Fruit fly (Drosophila melanogaster) whole organism, embryonic: Measurements from ENCODE around the gene Prosbeta6.
A peak's percentile ranks its signal among the peaks of the same experiment; 100 is the strongest.

ENCODE experiments used
- Adf1 ChIP-seq: fragments of 200-800 bp; sonication (Bioruptor generic); IDR thresholded peaks from 2 replicates; pipeline ENCODE4 v1.3.6; 2022; ENCODE audit warnings: missing biosample characterization, missing genetic modification characterization
- B-H1 ChIP-seq: fragments of 200-800 bp; sonication (Bioruptor generic); IDR thresholded peaks from 3 replicates; pipeline ENCODE4 v1.3.6; 2022; ENCODE audit warnings: missing biosample characterization, missing genetic modification characterization
- CG11456 ChIP-seq: fragments of 200-800 bp; sonication (Bioruptor generic); IDR thresholded peaks from 3 replicates; pipeline ENCODE4 v1.3.6; 2022; ENCODE audit warnings: missing biosample characterization, missing genetic modification characterization
- CG12104 ChIP-seq: fragments of 200-800 bp; sonication (Bioruptor generic); optimal IDR thresholded peaks from 3 replicates; lab custom pipeline; 2016; ENCODE audit warnings: missing biosample characterization, missing genetic modification characterization
- CG12299 ChIP-seq: fragments of 200-800 bp; sonication (Bioruptor generic); optimal IDR thresholded peaks from 2 replicates; lab custom pipeline; 2018; ENCODE audit warnings: missing biosample characterization, mild to moderate bottlenecking, missing genetic modification characterization
- CG12744 ChIP-seq: fragments of 200-800 bp; sonication (Bioruptor generic); optimal IDR thresholded peaks from 2 replicates; lab custom pipeline; 2016; ENCODE audit warnings: missing biosample characterization, missing genetic modification characterization
- CG14441 ChIP-seq: fragments of 200-800 bp; sonication (Bioruptor generic); IDR thresholded peaks from 2 replicates; pipeline ENCODE4 v1.3.6; 2022; ENCODE audit warnings: missing biosample characterization, missing genetic modification characterization
- CG1792 ChIP-seq: fragments of 200-800 bp; sonication (Bioruptor generic); optimal IDR thresholded peaks from 2 replicates; lab custom pipeline; 2016; ENCODE audit warnings: missing biosample characterization, missing genetic modification characterization
- CG1832 ChIP-seq: fragments of 200-800 bp; sonication (Bioruptor generic); optimal IDR thresholded peaks from 2 replicates; lab custom pipeline; 2017; ENCODE audit warnings: missing biosample characterization, mild to moderate bottlenecking, missing genetic modification characterization, inconsistent platforms
- CG18764 ChIP-seq: fragments of 200-800 bp; sonication (Bioruptor generic); optimal IDR thresholded peaks from 3 replicates; lab custom pipeline; 2016; ENCODE audit warnings: missing biosample characterization, missing genetic modification characterization
- CG2889 ChIP-seq: fragments of 200-800 bp; sonication (Bioruptor generic); IDR thresholded peaks from 3 replicates; pipeline ENCODE4 v1.3.6; 2022; ENCODE audit warnings: missing biosample characterization, missing genetic modification characterization
- CG3065 ChIP-seq: fragments of 200-800 bp; sonication (Bioruptor generic); optimal IDR thresholded peaks from 2 replicates; lab custom pipeline; 2016; ENCODE audit warnings: missing biosample characterization, missing genetic modification characterization
- CG3281 ChIP-seq: fragments of 200-800 bp; sonication (Bioruptor generic); optimal IDR thresholded peaks from 3 replicates; lab custom pipeline; 2017; ENCODE audit warnings: missing biosample characterization, mild to moderate bottlenecking, missing genetic modification characterization
- CG5953 ChIP-seq: fragments of 200-800 bp; sonication (Bioruptor generic); IDR thresholded peaks from 2 replicates; pipeline ENCODE4 v1.3.6; 2022; ENCODE audit warnings: missing biosample characterization, missing genetic modification characterization
- CG6272 ChIP-seq: fragments of 200-800 bp; sonication (Bioruptor generic); IDR thresholded peaks from 2 replicates; pipeline ENCODE4 v1.3.6; 2022; ENCODE audit warnings: missing biosample characterization, missing genetic modification characterization
- CG7357 ChIP-seq: fragments of 200-800 bp; sonication (Bioruptor generic); IDR thresholded peaks from 3 replicates; pipeline ENCODE4 v1.3.6; 2022; ENCODE audit warnings: missing biosample characterization, missing genetic modification characterization
- CHES-1-like ChIP-seq: fragments of 200-800 bp; sonication (Bioruptor generic); optimal IDR thresholded peaks from 2 replicates; lab custom pipeline; 2016; ENCODE audit warnings: missing biosample characterization, missing genetic modification characterization
- D ChIP-seq, 2 experiments: fragments of 200-800 bp in 1 of 2; fragments of >200 bp in 1 of 2; sonication (Bioruptor generic) in 1 of 2; optimal IDR thresholded peaks; 2 replicates in 1 of 2; 3 replicates in 1 of 2; lab custom pipeline; 2017; ENCODE audit warnings: mild to moderate bottlenecking in 1 of 2, missing biosample characterization in 1 of 2, missing genetic modification characterization in 1 of 2, missing genetic modification reagents in 1 of 2
- Deaf1 ChIP-seq: fragments of 200-800 bp; optimal IDR thresholded peaks from 3 replicates; lab custom pipeline; 2019; ENCODE audit warnings: missing biosample characterization, mild to moderate bottlenecking, missing genetic modification characterization, moderate library complexity
- HLH4C ChIP-seq: fragments of 200-800 bp; sonication (Bioruptor generic); IDR thresholded peaks from 3 replicates; pipeline ENCODE4 v1.3.6; 2022; ENCODE audit warnings: missing biosample characterization, missing genetic modification characterization; ENCODE audit not compliant: partially characterized antibody
- HLHmδ ChIP-seq: fragments of 200-800 bp; sonication (Bioruptor generic); optimal IDR thresholded peaks from 2 replicates; lab custom pipeline; 2018; ENCODE audit warnings: missing biosample characterization, mild to moderate bottlenecking, missing genetic modification characterization, moderate library complexity
- Hr3 ChIP-seq: fragments of 200-800 bp; sonication (Bioruptor generic); optimal IDR thresholded peaks from 3 replicates; lab custom pipeline; 2016; ENCODE audit warnings: missing biosample characterization, missing genetic modification characterization
- MBD-R2 ChIP-seq: fragments of 200-800 bp; sonication (Bioruptor generic); IDR thresholded peaks from 2 replicates; pipeline ENCODE4 v1.3.6; 2022; ENCODE audit warnings: missing biosample characterization, missing genetic modification characterization
- Poxn ChIP-seq: fragments of 200-800 bp; sonication (Bioruptor generic); IDR thresholded peaks from 2 replicates; pipeline ENCODE4 v1.3.6; 2022; ENCODE audit warnings: missing biosample characterization, missing genetic modification characterization
- Six4 ChIP-seq: fragments of 200-800 bp; sonication (Bioruptor generic); optimal IDR thresholded peaks from 2 replicates; lab custom pipeline; 2016; ENCODE audit warnings: missing biosample characterization, missing genetic modification characterization
- Spps ChIP-seq: fragments of 200-800 bp; sonication (Bioruptor generic); optimal IDR thresholded peaks from 2 replicates; lab custom pipeline; 2018; ENCODE audit warnings: missing biosample characterization, mild to moderate bottlenecking, missing genetic modification characterization
- Xrp1 ChIP-seq: fragments of 200-800 bp; sonication (Bioruptor generic); IDR thresholded peaks from 2 replicates; pipeline ENCODE4 v1.3.6; 2022; ENCODE audit warnings: missing biosample characterization, missing genetic modification characterization
- bsh ChIP-seq, 2 experiments: fragments of 200-800 bp; sonication (Bioruptor generic); optimal IDR thresholded peaks; 2 replicates each; lab custom pipeline; 2017 to 2018; ENCODE audit warnings: mild to moderate bottlenecking in 2 of 2, missing biosample characterization in 2 of 2, missing genetic modification characterization in 2 of 2, moderate library complexity in 1 of 2
- chinmo ChIP-seq: fragments of 200-800 bp; sonication (Bioruptor generic); IDR thresholded peaks from 4 replicates; pipeline ENCODE4 v1.3.6; 2022; ENCODE audit warnings: missing biosample characterization, missing genetic modification characterization; ENCODE audit not compliant: partially characterized antibody
- chm ChIP-seq: fragments of 200-800 bp; sonication (Bioruptor generic); IDR thresholded peaks from 2 replicates; pipeline ENCODE4 v1.3.6; 2022; ENCODE audit warnings: missing biosample characterization, missing genetic modification characterization
- corto ChIP-seq: fragments of 200-800 bp; sonication (Bioruptor generic); optimal IDR thresholded peaks from 2 replicates; lab custom pipeline; 2016; ENCODE audit warnings: missing biosample characterization, mild to moderate bottlenecking, missing genetic modification characterization, moderate library complexity
- dan ChIP-seq: fragments of 200-800 bp; sonication (Bioruptor generic); IDR thresholded peaks from 2 replicates; pipeline ENCODE4 v1.3.6; 2022; ENCODE audit warnings: missing biosample characterization, missing genetic modification characterization
- exex ChIP-seq: fragments of 200-800 bp; sonication (Bioruptor generic); optimal IDR thresholded peaks from 4 replicates; lab custom pipeline; 2018; ENCODE audit warnings: missing biosample characterization, mild to moderate bottlenecking, missing genetic modification characterization, moderate library complexity
- gcm2 ChIP-seq: fragments of 200-800 bp; sonication (Bioruptor generic); optimal IDR thresholded peaks from 2 replicates; lab custom pipeline; 2016; ENCODE audit warnings: missing biosample characterization, missing genetic modification characterization
- ham ChIP-seq: fragments of 200-800 bp; sonication (Bioruptor generic); IDR thresholded peaks from 2 replicates; pipeline ENCODE4 v1.3.6; 2022; ENCODE audit warnings: missing biosample characterization, missing genetic modification characterization
- hth ChIP-seq: fragments of >200 bp; optimal IDR thresholded peaks from 2 replicates; lab custom pipeline; 2017; ENCODE audit warnings: inconsistent platforms
- lab ChIP-seq: fragments of 200-800 bp; sonication (Bioruptor generic); optimal IDR thresholded peaks from 3 replicates; lab custom pipeline; 2017; ENCODE audit warnings: missing biosample characterization, missing genetic modification characterization, mild to moderate bottlenecking, moderate library complexity, missing genetic modification reagents
- lbe ChIP-seq: fragments of 200-800 bp; sonication (Bioruptor generic); optimal IDR thresholded peaks from 2 replicates; lab custom pipeline; 2016; ENCODE audit warnings: missing biosample characterization, mild to moderate bottlenecking, missing genetic modification characterization
- lov ChIP-seq, 2 experiments: fragments of 200-800 bp in 1 of 2; fragments of >200 bp in 1 of 2; sonication (Bioruptor generic) in 1 of 2; IDR thresholded peaks in 1 of 2; optimal IDR thresholded peaks in 1 of 2; 2 replicates in 1 of 2; 3 replicates in 1 of 2; pipeline versions ENCODE4 v1.3.6 to Lab custom; 2017 to 2022; ENCODE audit warnings: missing biosample characterization in 1 of 2, missing genetic modification characterization in 1 of 2
- mirr ChIP-seq: fragments of 200-800 bp; sonication (Bioruptor generic); optimal IDR thresholded peaks from 3 replicates; lab custom pipeline; 2018; ENCODE audit warnings: missing biosample characterization, mild to moderate bottlenecking, missing genetic modification characterization
- repo ChIP-seq: fragments of 200-800 bp; sonication (Bioruptor generic); optimal IDR thresholded peaks from 2 replicates; lab custom pipeline; 2016; ENCODE audit warnings: missing biosample characterization, missing genetic modification characterization
- salm ChIP-seq: fragments of 200-800 bp; sonication (Bioruptor generic); optimal IDR thresholded peaks from 2 replicates; lab custom pipeline; 2018; ENCODE audit warnings: missing biosample characterization, mild to moderate bottlenecking, missing genetic modification characterization
- sc ChIP-seq, 3 experiments: fragments of >200 bp in 2 of 3; fragments of 200-800 bp in 1 of 3; sonication (Bioruptor generic) in 1 of 3; optimal IDR thresholded peaks; 2 replicates in 2 of 3; 3 replicates in 1 of 3; lab custom pipeline; 2017; ENCODE audit warnings: mild to moderate bottlenecking in 1 of 3, missing biosample characterization in 1 of 3, missing genetic modification characterization in 1 of 3, missing genetic modification reagents in 1 of 3
- sens-2 ChIP-seq: fragments of 200-800 bp; sonication (Bioruptor generic); IDR thresholded peaks from 2 replicates; pipeline ENCODE4 v1.3.6; 2022; ENCODE audit warnings: missing biosample characterization, missing genetic modification characterization
- seq ChIP-seq: fragments of 200-800 bp; sonication (Bioruptor generic); IDR thresholded peaks from 2 replicates; pipeline ENCODE4 v1.3.6; 2022; ENCODE audit warnings: missing biosample characterization, missing genetic modification characterization
- sob ChIP-seq: fragments of 200-800 bp; sonication (Bioruptor generic); IDR thresholded peaks from 2 replicates; pipeline ENCODE4 v1.3.6; 2022; ENCODE audit warnings: missing biosample characterization, missing genetic modification characterization
- tin ChIP-seq: fragments of 200-800 bp; sonication (Bioruptor generic); optimal IDR thresholded peaks from 3 replicates; lab custom pipeline; 2016; ENCODE audit warnings: missing biosample characterization, missing genetic modification characterization
- tio ChIP-seq: fragments of 200-800 bp; sonication (Bioruptor generic); optimal IDR thresholded peaks from 2 replicates; lab custom pipeline; 2017; ENCODE audit warnings: missing biosample characterization, missing genetic modification characterization, inconsistent platforms
- zfh2 ChIP-seq: fragments of 200-800 bp; sonication (Bioruptor generic); optimal IDR thresholded peaks from 2 replicates; lab custom pipeline; 2016; ENCODE audit warnings: missing biosample characterization, missing genetic modification characterization

The Prosbeta6 gene

dm6 chr3L:16653679-16654078, 43.5 kb upstream of the Prosbeta6 start (continued):
- TF ChIP-seq hth (lab: Kevin White, UChicago) (no peak), salm (tag; lab: Kevin White, UChicago) (no peak), CG1792 (GFP tag; lab: Kevin White, UChicago) (no peak), CHES-1-like (GFP tag; lab: Kevin White, UChicago) (no peak), gcm2 (GFP tag; lab: Kevin White, UChicago) (no peak), ham (GFP tag; lab: Robert Waterston, UW) (peak; percentile 48; the same call in 1 of the 2 replicates), B-H1 (GFP tag; lab: Robert Waterston, UW) (no peak), Xrp1 (GFP tag; lab: Robert Waterston, UW) (no peak), CG6272 (GFP tag; lab: Robert Waterston, UW) (peak; percentile 11; the same call in 1 of the 2 replicates), CG12104 (no peak), CG14441 (GFP tag; lab: Robert Waterston, UW) (no peak; the same call in 1 of the 2 replicates), Hr3 (GFP tag; lab: Kevin White, UChicago) (no peak), lov (optimal IDR thresholded peaks at IDR 0.05; lab: Kevin White, UChicago) (no peak), lov (GFP tag; IDR thresholded peaks at IDR 0.05; lab: Robert Waterston, UW) (0 out of 3 replicates have a peak, but pooled peaks have one; percentile 11), dan (GFP tag; lab: Robert Waterston, UW) (no peak), sc (optimal IDR thresholded peaks at IDR 0.05; lab: Kevin White, UChicago) (no peak), sc (GFP tag; optimal IDR thresholded peaks at IDR 0.05; lab: Kevin White, UChicago) (no peak)
- TF ChIP-seq, all 482 proteins: peak for 16

dm6 chr3L:16652531-16652930, 42.3 kb upstream of the Prosbeta6 start:
- TF ChIP-seq corto (GFP tag; lab: Kevin White, UChicago): no peak
- no peak for TF ChIP-seq D (optimal IDR thresholded peaks at IDR 0.05; lab: Kevin White, UChicago)
- TF ChIP-seq D (GFP tag; optimal IDR thresholded peaks at IDR 0.05; lab: Kevin White, UChicago): no peak
- no peak; the same call in 1 of the 2 replicates for TF ChIP-seq chm
- TF ChIP-seq CG3065 (GFP tag; lab: Kevin White, UChicago): no peak
- no peak for TF ChIP-seq HLHmδ (GFP tag; lab: Kevin White, UChicago)
- TF ChIP-seq lab (GFP tag; lab: Kevin White, UChicago): peak; percentile 21
- TF ChIP-seq MBD-R2 (GFP tag; lab: Robert Waterston, UW): no peak
- no peak for TF ChIP-seq CG7357 (GFP tag; lab: Robert Waterston, UW)
- TF ChIP-seq tio (GFP tag; lab: Kevin White, UChicago): no peak
- TF ChIP-seq CG1832: no peak
- peak; percentile 40; the same call in 1 of the 2 replicates for TF ChIP-seq sens-2 (GFP tag; lab: Robert Waterston, UW)
- no peak for TF ChIP-seq repo (GFP tag; lab: Kevin White, UChicago)
- no peak for TF ChIP-seq Poxn (GFP tag; lab: Robert Waterston, UW)
- TF ChIP-seq chinmo (GFP tag; lab: Robert Waterston, UW): 0 out of 4 replicates have a peak, but pooled peaks have one; percentile 77
- no peak for TF ChIP-seq Deaf1
- TF ChIP-seq CG12744 (GFP tag; lab: Kevin White, UChicago): no peak
- no peak for TF ChIP-seq Six4
- no peak for TF ChIP-seq bsh (GFP tag; optimal IDR thresholded peaks at IDR 0.05; lab: Kevin White, UChicago)
- no peak for TF ChIP-seq CG18764 (GFP tag; lab: Kevin White, UChicago)
- TF ChIP-seq exex (tag; lab: Kevin White, UChicago): peak; percentile 99
- peak; percentile 89 for TF ChIP-seq mirr (GFP tag; lab: Kevin White, UChicago)
- no peak for TF ChIP-seq zfh2 (GFP tag; lab: Kevin White, UChicago)
- TF ChIP-seq lbe: no peak
- TF ChIP-seq sob (GFP tag; lab: Robert Waterston, UW): no peak
- TF ChIP-seq tin (GFP tag; lab: Kevin White, UChicago): no peak
- no peak for TF ChIP-seq CG11456
- TF ChIP-seq HLH4C (GFP tag; lab: Robert Waterston, UW): no peak
- no peak for TF ChIP-seq CG2889
- TF ChIP-seq Spps (tag; lab: Kevin White, UChicago): no peak
- no peak for TF ChIP-seq Adf1 (GFP tag; lab: Robert Waterston, UW)
- TF ChIP-seq CG6272 (GFP tag; lab: Robert Waterston, UW): no peak
- no peak for TF ChIP-seq CG5953
- no peak for TF ChIP-seq CG12299 (tag; lab: Kevin White, UChicago)
- peak; percentile 17 for TF ChIP-seq CG3281
- no peak for TF ChIP-seq seq (GFP tag; lab: Robert Waterston, UW)
